Fruit fly (Drosophila melanogaster) whole organism, embryonic: Measurements from ENCODE around the gene TfIIA-S.
A peak's percentile ranks its signal among the peaks of the same experiment; 100 is the strongest.

Experiments
- Asciz ChIP-seq: fragments of 200-800 bp; sonication (Bioruptor generic); optimal IDR thresholded peaks from 2 replicates; lab custom pipeline; 2017; ENCODE audit warnings: missing biosample characterization, mild to moderate bottlenecking, missing genetic modification characterization, missing genetic modification reagents
- BEAF-32 ChIP-seq: fragments of 200-800 bp; sonication (Bioruptor generic); optimal IDR thresholded peaks from 3 replicates; lab custom pipeline; 2017; ENCODE audit warnings: missing biosample characterization, missing genetic modification characterization, mild to moderate bottlenecking, moderate library complexity, missing genetic modification reagents
- CG12104 ChIP-seq: fragments of 200-800 bp; sonication (Bioruptor generic); optimal IDR thresholded peaks from 3 replicates; lab custom pipeline; 2016; ENCODE audit warnings: missing biosample characterization, missing genetic modification characterization
- CG15073 ChIP-seq: fragments of 200-800 bp; sonication (Bioruptor generic); optimal IDR thresholded peaks from 2 replicates; lab custom pipeline; 2016; ENCODE audit warnings: missing biosample characterization, missing genetic modification characterization
- CG17612 ChIP-seq: fragments of 200-800 bp; sonication (Bioruptor generic); IDR thresholded peaks from 2 replicates; pipeline ENCODE4 v1.3.6; 2022; ENCODE audit warnings: missing biosample characterization, missing genetic modification characterization
- CG2678 ChIP-seq: fragments of 200-800 bp; sonication (Bioruptor generic); optimal IDR thresholded peaks from 3 replicates; lab custom pipeline; 2019; ENCODE audit warnings: missing biosample characterization, mild to moderate bottlenecking, missing genetic modification characterization, moderate library complexity
- CG30403 ChIP-seq: fragments of 200-800 bp; sonication (Bioruptor generic); optimal IDR thresholded peaks from 3 replicates; lab custom pipeline; 2016; ENCODE audit warnings: missing biosample characterization, missing genetic modification characterization
- CG31388 ChIP-seq: fragments of 200-800 bp; sonication (Bioruptor generic); optimal IDR thresholded peaks from 2 replicates; lab custom pipeline; 2016; ENCODE audit warnings: missing biosample characterization, missing genetic modification characterization
- CG34422 ChIP-seq: fragments of 200-800 bp; sonication (Bioruptor generic); IDR thresholded peaks from 3 replicates; pipeline ENCODE4 v1.3.6; 2022; ENCODE audit warnings: missing biosample characterization, missing genetic modification characterization
- CG4360 ChIP-seq: fragments of 200-800 bp; sonication (Bioruptor generic); IDR thresholded peaks from 2 replicates; pipeline ENCODE4 v1.3.6; 2022; ENCODE audit warnings: missing biosample characterization, missing genetic modification characterization
- CG4404 ChIP-seq: fragments of 200-800 bp; sonication (Bioruptor generic); IDR thresholded peaks from 2 replicates; pipeline ENCODE4 v1.3.6; 2022; ENCODE audit warnings: missing biosample characterization, missing genetic modification characterization
- CG6765 ChIP-seq: fragments of 200-800 bp; sonication (Bioruptor generic); optimal IDR thresholded peaks from 3 replicates; lab custom pipeline; 2017; ENCODE audit warnings: missing biosample characterization, mild to moderate bottlenecking, missing genetic modification characterization
- CG6854 ChIP-seq: fragments of 200-800 bp; sonication (Bioruptor generic); optimal IDR thresholded peaks from 3 replicates; lab custom pipeline; 2017; ENCODE audit warnings: missing biosample characterization, mild to moderate bottlenecking, missing genetic modification characterization
- CG7372 ChIP-seq: fragments of 200-800 bp; sonication (Bioruptor generic); IDR thresholded peaks from 2 replicates; pipeline ENCODE4 v1.3.6; 2022; ENCODE audit warnings: missing biosample characterization, missing genetic modification characterization
- CG8281 ChIP-seq: fragments of 200-800 bp; sonication (Bioruptor generic); optimal IDR thresholded peaks from 2 replicates; lab custom pipeline; 2018; ENCODE audit warnings: missing biosample characterization, mild to moderate bottlenecking, missing genetic modification characterization, moderate library complexity
- Dll ChIP-seq: fragments of 200-800 bp; sonication (Bioruptor generic); IDR thresholded peaks from 4 replicates; pipeline ENCODE4 v1.3.6; 2022; ENCODE audit warnings: missing biosample characterization, missing genetic modification characterization; ENCODE audit not compliant: partially characterized antibody
- HmgD ChIP-seq: fragments of 200-800 bp; sonication (Bioruptor generic); optimal IDR thresholded peaks from 3 replicates; lab custom pipeline; 2016; ENCODE audit warnings: missing biosample characterization, missing genetic modification characterization
- Mad ChIP-seq: fragments of 200-800 bp; sonication (Bioruptor generic); optimal IDR thresholded peaks from 2 replicates; lab custom pipeline; 2016; ENCODE audit warnings: missing biosample characterization, missing genetic modification characterization
- NfI ChIP-seq: fragments of 200-800 bp; sonication (Bioruptor generic); optimal IDR thresholded peaks from 3 replicates; lab custom pipeline; 2018; ENCODE audit warnings: missing biosample characterization, mild to moderate bottlenecking, missing genetic modification characterization, moderate library complexity
- Oaz ChIP-seq: fragments of 200-800 bp; sonication (Bioruptor generic); IDR thresholded peaks from 2 replicates; pipeline ENCODE4 v1.3.6; 2022; ENCODE audit warnings: missing biosample characterization, missing genetic modification characterization
- Six4 ChIP-seq: fragments of 200-800 bp; sonication (Bioruptor generic); optimal IDR thresholded peaks from 2 replicates; lab custom pipeline; 2016; ENCODE audit warnings: missing biosample characterization, missing genetic modification characterization
- Vsx1 ChIP-seq: fragments of 200-800 bp; sonication (Bioruptor generic); optimal IDR thresholded peaks from 2 replicates; lab custom pipeline; 2017; ENCODE audit warnings: missing biosample characterization, mild to moderate bottlenecking, missing genetic modification characterization, missing genetic modification reagents
- ac ChIP-seq: fragments of 200-800 bp; sonication (Bioruptor generic); optimal IDR thresholded peaks from 3 replicates; lab custom pipeline; 2017; ENCODE audit warnings: missing biosample characterization, mild to moderate bottlenecking, missing genetic modification characterization
- al ChIP-seq: fragments of 200-800 bp; sonication (Bioruptor generic); IDR thresholded peaks from 2 replicates; pipeline ENCODE4 v1.3.6; 2022; ENCODE audit warnings: missing biosample characterization, missing genetic modification characterization
- bab2 ChIP-seq: fragments of 200-800 bp; sonication (Bioruptor generic); optimal IDR thresholded peaks from 2 replicates; lab custom pipeline; 2016; ENCODE audit warnings: missing biosample characterization, missing genetic modification characterization
- cg ChIP-seq: fragments of 200-800 bp; sonication (Bioruptor generic); optimal IDR thresholded peaks from 3 replicates; lab custom pipeline; 2019; ENCODE audit warnings: missing biosample characterization, mild to moderate bottlenecking, missing genetic modification characterization, moderate library complexity
- chif ChIP-seq, 2 experiments: fragments of 200-800 bp; sonication (Bioruptor generic); optimal IDR thresholded peaks; 3 replicates each; lab custom pipeline; 2016; ENCODE audit warnings: missing biosample characterization in 2 of 2, missing genetic modification characterization in 2 of 2
- chinmo ChIP-seq: fragments of 200-800 bp; sonication (Bioruptor generic); IDR thresholded peaks from 4 replicates; pipeline ENCODE4 v1.3.6; 2022; ENCODE audit warnings: missing biosample characterization, missing genetic modification characterization; ENCODE audit not compliant: partially characterized antibody
- dmrt11E ChIP-seq: fragments of 200-800 bp; sonication (Bioruptor generic); optimal IDR thresholded peaks from 3 replicates; lab custom pipeline; 2018; ENCODE audit warnings: missing biosample characterization, mild to moderate bottlenecking, missing genetic modification characterization, moderate library complexity
- en ChIP-seq: fragments of 200-800 bp; sonication (Bioruptor generic); optimal IDR thresholded peaks from 2 replicates; lab custom pipeline; 2016; ENCODE audit warnings: missing biosample characterization, missing genetic modification characterization
- eyg ChIP-seq: fragments of 200-800 bp; sonication (Bioruptor generic); optimal IDR thresholded peaks from 3 replicates; lab custom pipeline; 2016; ENCODE audit warnings: missing biosample characterization, missing genetic modification characterization
- fd3F ChIP-seq: fragments of 200-800 bp; sonication (Bioruptor generic); optimal IDR thresholded peaks from 2 replicates; lab custom pipeline; 2018; ENCODE audit warnings: missing biosample characterization, mild to moderate bottlenecking, missing genetic modification characterization, moderate library complexity
- gce ChIP-seq: fragments of 200-800 bp; sonication (Bioruptor generic); IDR thresholded peaks from 3 replicates; pipeline ENCODE4 v1.3.6; 2022; ENCODE audit warnings: missing biosample characterization, missing genetic modification characterization
- h ChIP-seq: fragments of >200 bp; optimal IDR thresholded peaks from 2 replicates; lab custom pipeline; 2017
- lola ChIP-seq, 3 experiments: fragments of >200 bp in 2 of 3; fragments of 200-800 bp in 1 of 3; sonication (Bioruptor generic) in 1 of 3; optimal IDR thresholded peaks; 2 replicates each; lab custom pipeline; 2017 to 2019; ENCODE audit warnings: missing biosample characterization in 3 of 3, missing genetic modification characterization in 3 of 3, mild to moderate bottlenecking in 1 of 3, moderate library complexity in 1 of 3
- mirr ChIP-seq: fragments of 200-800 bp; sonication (Bioruptor generic); optimal IDR thresholded peaks from 3 replicates; lab custom pipeline; 2018; ENCODE audit warnings: missing biosample characterization, mild to moderate bottlenecking, missing genetic modification characterization
- nerfin-2 ChIP-seq: fragments of 200-800 bp; sonication (Bioruptor generic); IDR thresholded peaks from 2 replicates; pipeline ENCODE4 v1.3.6; 2022; ENCODE audit warnings: missing biosample characterization, missing genetic modification characterization; ENCODE audit not compliant: partially characterized antibody
- odd ChIP-seq: fragments of 200-800 bp; sonication (Bioruptor generic); optimal IDR thresholded peaks from 2 replicates; lab custom pipeline; 2017; ENCODE audit warnings: missing biosample characterization, mild to moderate bottlenecking, missing genetic modification characterization
- onecut ChIP-seq: fragments of 200-800 bp; sonication (Bioruptor generic); IDR thresholded peaks from 2 replicates; pipeline ENCODE4 v1.3.6; 2022; ENCODE audit warnings: missing biosample characterization, missing genetic modification characterization
- pros ChIP-seq: fragments of 200-800 bp; sonication (Bioruptor generic); optimal IDR thresholded peaks from 3 replicates; lab custom pipeline; 2019; ENCODE audit warnings: missing biosample characterization, mild to moderate bottlenecking, missing genetic modification characterization, moderate library complexity
- psq ChIP-seq: fragments of 200-800 bp; sonication (Bioruptor generic); optimal IDR thresholded peaks from 2 replicates; lab custom pipeline; 2017; ENCODE audit warnings: missing biosample characterization, missing genetic modification characterization
- rib ChIP-seq: fragments of 200-800 bp; sonication (Bioruptor generic); IDR thresholded peaks from 2 replicates; pipeline ENCODE4 v1.3.6; 2022; ENCODE audit warnings: missing biosample characterization, missing genetic modification characterization
- sens-2 ChIP-seq: fragments of 200-800 bp; sonication (Bioruptor generic); IDR thresholded peaks from 2 replicates; pipeline ENCODE4 v1.3.6; 2022; ENCODE audit warnings: missing biosample characterization, missing genetic modification characterization
- ssp ChIP-seq: fragments of 200-800 bp; sonication (Bioruptor generic); IDR thresholded peaks from 2 replicates; pipeline ENCODE4 v1.3.6; 2022; ENCODE audit warnings: missing biosample characterization, missing genetic modification characterization
- sug ChIP-seq: fragments of 200-800 bp; optimal IDR thresholded peaks from 2 replicates; lab custom pipeline; 2019; ENCODE audit warnings: missing biosample characterization, mild to moderate bottlenecking, missing genetic modification characterization, moderate library complexity
- tio ChIP-seq: fragments of 200-800 bp; sonication (Bioruptor generic); optimal IDR thresholded peaks from 2 replicates; lab custom pipeline; 2017; ENCODE audit warnings: missing biosample characterization, missing genetic modification characterization, inconsistent platforms
- tup ChIP-seq: fragments of 200-800 bp; sonication (Bioruptor generic); optimal IDR thresholded peaks from 2 replicates; lab custom pipeline; 2016; ENCODE audit warnings: missing biosample characterization, mild to moderate bottlenecking, missing genetic modification characterization, moderate library complexity
- wdn ChIP-seq: fragments of 200-800 bp; sonication (Bioruptor generic); IDR thresholded peaks from 2 replicates; pipeline ENCODE4 v1.3.6; 2022; ENCODE audit warnings: missing biosample characterization, missing genetic modification characterization

Gene TfIIA-S

DNA sequence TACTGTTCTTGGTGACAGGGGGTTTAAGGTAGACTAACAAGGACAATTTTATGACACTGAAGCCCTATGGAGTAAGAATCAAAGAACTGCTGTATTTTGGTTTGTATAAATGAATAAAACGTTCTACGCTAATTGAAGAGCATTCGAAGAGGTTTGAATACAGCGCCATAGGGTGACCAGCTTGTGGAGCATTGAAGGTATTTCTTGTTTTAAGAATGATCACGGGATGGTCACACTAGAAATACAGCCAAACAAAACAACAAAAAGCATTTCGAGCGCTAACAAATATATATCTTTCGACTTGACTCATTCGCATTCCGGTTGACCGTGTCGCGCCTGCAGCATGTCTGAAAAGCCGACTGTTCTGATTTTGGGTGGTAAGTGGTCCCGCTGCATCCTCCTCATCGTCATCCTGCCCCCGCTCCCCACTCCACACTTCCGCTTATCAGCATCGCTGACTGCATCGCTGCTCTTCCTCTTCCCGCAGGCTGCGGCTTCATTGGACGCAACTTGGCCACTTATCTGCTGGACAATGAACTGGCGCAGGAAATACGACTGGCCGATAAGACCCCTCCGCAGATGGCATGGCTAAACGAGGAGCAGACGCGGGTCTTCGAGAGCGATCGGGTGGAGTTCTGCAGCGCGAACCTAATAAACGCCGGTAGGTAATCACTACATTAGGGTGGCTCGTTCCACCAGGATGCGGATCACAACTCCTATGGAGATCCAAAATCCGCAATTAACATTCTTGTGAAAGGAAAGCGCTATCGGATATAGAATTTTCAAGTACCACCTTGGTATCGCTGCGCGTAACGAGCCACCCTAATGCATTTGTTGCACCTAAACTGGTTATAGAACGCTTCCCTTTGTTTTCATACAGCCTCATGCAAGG lies 43.1 kb upstream of the TfIIA-S start, which contains the start of gene CG5854 (continued):
- TF ChIP-seq al (0 out of 2 replicates have a peak, but pooled peaks have one; percentile 6), psq (GFP tag; lab: Kevin White, UChicago) (peak; percentile 40), eyg (GFP tag; lab: Kevin White, UChicago) (peak; percentile 35), Vsx1 (peak; percentile 62), chinmo (peak; percentile 83; the same call in 1 of the 4 replicates), Oaz (no peak), CG4360 (GFP tag; lab: Robert Waterston, UW) (peak; percentile 68), NfI (GFP tag; lab: Kevin White, UChicago) (peak; percentile 82), CG4404 (GFP tag; lab: Robert Waterston, UW) (peak; percentile 32; the same call in 1 of the 2 replicates), CG2678 (tag; lab: Kevin White, UChicago) (peak; percentile 76), Dll (peak; percentile 43; the same call in 1 of the 4 replicates), lola (GFP tag; optimal IDR thresholded peaks at IDR 0.05; lab: Kevin White, UChicago) (peak in 1 of 3 experiments; percentile 79), dmrt11E (tag; lab: Kevin White, UChicago) (peak; percentile 76), CG6765 (peak; percentile 67), ac (GFP tag; lab: Kevin White, UChicago) (no peak), CG6854 (GFP tag; lab: Kevin White, UChicago) (peak; percentile 53), fd3F (peak; percentile 21), tup (GFP tag; lab: Kevin White, UChicago) (peak; percentile 62), CG12104 (GFP tag; lab: Kevin White, UChicago) (no peak), CG34422 (GFP tag; lab: Robert Waterston, UW) (peak; percentile 63; the same call in 2 of the 3 replicates), bab2 (peak; percentile 74), gce (GFP tag; lab: Robert Waterston, UW) (peak; percentile 75), CG30403 (GFP tag; lab: Kevin White, UChicago) (peak; percentile 70), wdn (peak; percentile 33; the same call in 1 of the 2 replicates), tio (GFP tag; lab: Kevin White, UChicago) (no peak), en (GFP tag; lab: Kevin White, UChicago) (peak; percentile 50), nerfin-2 (GFP tag; lab: Robert Waterston, UW) (no peak), pros (GFP tag; lab: Kevin White, UChicago) (no peak), h (lab: Kevin White, UChicago) (no peak), sens-2 (GFP tag; lab: Robert Waterston, UW) (peak; percentile 60; the same call in 1 of the 2 replicates), HmgD (no peak), onecut (GFP tag; lab: Robert Waterston, UW) (peak; percentile 67), ssp (peak; percentile 49; the same call in 1 of the 2 replicates), BEAF-32 (GFP tag; lab: Kevin White, UChicago) (peak; percentile 52), chif (GFP tag; optimal IDR thresholded peaks at IDR 0.05; lab: Kevin White, UChicago) (peak; percentile 31 to 75), odd (GFP tag; lab: Kevin White, UChicago) (peak; percentile 64), sug (tag; lab: Kevin White, UChicago) (peak; percentile 29), Asciz (GFP tag; lab: Kevin White, UChicago) (peak; percentile 79), rib (GFP tag; lab: Robert Waterston, UW) (no peak), CG8281 (tag; lab: Kevin White, UChicago) (peak; percentile 36), cg (no peak), CG15073 (GFP tag; lab: Kevin White, UChicago) (no peak), mirr (GFP tag; lab: Kevin White, UChicago) (no peak), CG31388 (GFP tag; lab: Kevin White, UChicago) (no peak), CG17612 (GFP tag; lab: Robert Waterston, UW) (no peak), Mad (GFP tag; lab: Kevin White, UChicago) (peak; percentile 68), Six4 (GFP tag; lab: Kevin White, UChicago) (peak; percentile 68), CG7372 (GFP tag; lab: Robert Waterston, UW) (no peak)
